Fruit fly (Drosophila melanogaster) whole organism, embryonic: ENCODE results near the gene BG642167.

ENCODE experiments used
- Abd-B ChIP-seq: fragments of 200-800 bp; sonication (Bioruptor generic); optimal IDR thresholded peaks from 2 replicates; lab custom pipeline; 2018; ENCODE audit warnings: missing biosample characterization, mild to moderate bottlenecking, missing genetic modification characterization, moderate library complexity
- Ada2b ChIP-seq: fragments of 200-800 bp; sonication (Bioruptor generic); IDR thresholded peaks from 2 replicates; pipeline ENCODE4 v1.3.6; 2022; ENCODE audit warnings: missing biosample characterization, missing genetic modification characterization
- Adf1 ChIP-seq: fragments of 200-800 bp; sonication (Bioruptor generic); IDR thresholded peaks from 2 replicates; pipeline ENCODE4 v1.3.6; 2022; ENCODE audit warnings: missing biosample characterization, missing genetic modification characterization
- CG11560 ChIP-seq: fragments of 200-800 bp; sonication (Bioruptor generic); IDR thresholded peaks from 3 replicates; pipeline ENCODE4 v1.3.6; 2022; ENCODE audit warnings: missing biosample characterization, missing genetic modification characterization
- CG1602 ChIP-seq: fragments of 200-800 bp; sonication (Bioruptor generic); optimal IDR thresholded peaks from 3 replicates; lab custom pipeline; 2016; ENCODE audit warnings: missing biosample characterization, missing genetic modification characterization
- CG16815 ChIP-seq: fragments of 200-800 bp; sonication (Bioruptor generic); optimal IDR thresholded peaks from 3 replicates; lab custom pipeline; 2017; ENCODE audit warnings: missing biosample characterization, mild to moderate bottlenecking, missing genetic modification characterization
- CG17802 ChIP-seq: fragments of 200-800 bp; sonication (Bioruptor generic); optimal IDR thresholded peaks from 2 replicates; lab custom pipeline; 2018; ENCODE audit warnings: missing biosample characterization, mild to moderate bottlenecking, missing genetic modification characterization, moderate library complexity
- CG2116 ChIP-seq: fragments of 200-800 bp; sonication (Bioruptor generic); optimal IDR thresholded peaks from 3 replicates; lab custom pipeline; 2018; ENCODE audit warnings: missing biosample characterization, mild to moderate bottlenecking, missing genetic modification characterization
- CG3163 ChIP-seq: fragments of 200-800 bp; sonication (Bioruptor generic); optimal IDR thresholded peaks from 3 replicates; lab custom pipeline; 2016; ENCODE audit warnings: missing biosample characterization, missing genetic modification characterization
- CG33557 ChIP-seq: fragments of 200-800 bp; sonication (Bioruptor generic); optimal IDR thresholded peaks from 2 replicates; lab custom pipeline; 2019; ENCODE audit warnings: missing biosample characterization, mild to moderate bottlenecking, missing genetic modification characterization, moderate library complexity
- CG3847 ChIP-seq: fragments of 200-800 bp; sonication (Bioruptor generic); IDR thresholded peaks from 2 replicates; pipeline ENCODE4 v1.3.6; 2022; ENCODE audit warnings: missing biosample characterization, missing genetic modification characterization
- CG4328 ChIP-seq: fragments of 200-800 bp; sonication (Bioruptor generic); optimal IDR thresholded peaks from 3 replicates; lab custom pipeline; 2017; ENCODE audit warnings: missing biosample characterization, missing genetic modification reagents, missing genetic modification characterization
- CG5245 ChIP-seq: fragments of 200-800 bp; sonication (Bioruptor generic); optimal IDR thresholded peaks from 3 replicates; lab custom pipeline; 2016; ENCODE audit warnings: missing biosample characterization, missing genetic modification characterization
- CG6683 ChIP-seq: fragments of 200-800 bp; sonication (Bioruptor generic); optimal IDR thresholded peaks from 2 replicates; lab custom pipeline; 2017; ENCODE audit warnings: missing biosample characterization, mild to moderate bottlenecking, missing genetic modification characterization, missing genetic modification reagents
- CG7271 ChIP-seq: fragments of 200-800 bp; sonication (Bioruptor generic); optimal IDR thresholded peaks from 2 replicates; lab custom pipeline; 2018; ENCODE audit warnings: missing biosample characterization, mild to moderate bottlenecking, missing genetic modification characterization, moderate library complexity
- CG9817 ChIP-seq: fragments of 200-800 bp; sonication (Bioruptor generic); optimal IDR thresholded peaks from 2 replicates; lab custom pipeline; 2018; ENCODE audit warnings: missing biosample characterization, mild to moderate bottlenecking, missing genetic modification characterization, moderate library complexity
- Doc3 ChIP-seq: fragments of 200-800 bp; sonication (Bioruptor generic); IDR thresholded peaks from 3 replicates; pipeline ENCODE4 v1.3.6; 2022; ENCODE audit warnings: missing biosample characterization, missing genetic modification characterization; ENCODE audit not compliant: partially characterized antibody
- Dp ChIP-seq: fragments of 200-800 bp; sonication (Bioruptor generic); optimal IDR thresholded peaks from 2 replicates; lab custom pipeline; 2018; ENCODE audit warnings: missing biosample characterization, mild to moderate bottlenecking, missing genetic modification characterization, moderate library complexity
- H15 ChIP-seq: fragments of 200-800 bp; sonication (Bioruptor generic); IDR thresholded peaks from 3 replicates; pipeline ENCODE4 v1.3.6; 2022; ENCODE audit warnings: missing biosample characterization, missing genetic modification characterization
- HLH4C ChIP-seq: fragments of 200-800 bp; sonication (Bioruptor generic); IDR thresholded peaks from 3 replicates; pipeline ENCODE4 v1.3.6; 2022; ENCODE audit warnings: missing biosample characterization, missing genetic modification characterization; ENCODE audit not compliant: partially characterized antibody
- HmgD ChIP-seq: fragments of 200-800 bp; sonication (Bioruptor generic); optimal IDR thresholded peaks from 3 replicates; lab custom pipeline; 2016; ENCODE audit warnings: missing biosample characterization, missing genetic modification characterization
- Hr51 ChIP-seq, 2 experiments: fragments of 200-800 bp; sonication (Bioruptor generic); optimal IDR thresholded peaks; 2 replicates in 1 of 2; 3 replicates in 1 of 2; lab custom pipeline; 2016 to 2018; ENCODE audit warnings: missing biosample characterization in 2 of 2, missing genetic modification characterization in 2 of 2, mild to moderate bottlenecking in 1 of 2, moderate library complexity in 1 of 2
- MBD-R2 ChIP-seq: fragments of 200-800 bp; sonication (Bioruptor generic); IDR thresholded peaks from 2 replicates; pipeline ENCODE4 v1.3.6; 2022; ENCODE audit warnings: missing biosample characterization, missing genetic modification characterization
- Max ChIP-seq: fragments of 200-800 bp; sonication (Bioruptor generic); optimal IDR thresholded peaks from 2 replicates; lab custom pipeline; 2016; ENCODE audit warnings: missing biosample characterization, mild to moderate bottlenecking, missing genetic modification characterization
- Ptx1 ChIP-seq: fragments of 200-800 bp; sonication (Bioruptor generic); IDR thresholded peaks from 2 replicates; pipeline ENCODE4 v1.3.6; 2022; ENCODE audit warnings: missing biosample characterization, missing genetic modification characterization
- Sox100B ChIP-seq: fragments of 200-800 bp; sonication (Bioruptor generic); optimal IDR thresholded peaks from 3 replicates; lab custom pipeline; 2018; ENCODE audit warnings: missing biosample characterization, mild to moderate bottlenecking, missing genetic modification characterization
- Sox102F ChIP-seq: fragments of 200-800 bp; sonication (Bioruptor generic); optimal IDR thresholded peaks from 2 replicates; lab custom pipeline; 2018; ENCODE audit warnings: missing biosample characterization, mild to moderate bottlenecking, missing genetic modification characterization, moderate library complexity
- abd-A ChIP-seq: fragments of 200-800 bp; sonication (Bioruptor generic); optimal IDR thresholded peaks from 3 replicates; lab custom pipeline; 2019; ENCODE audit warnings: missing biosample characterization, mild to moderate bottlenecking, missing genetic modification characterization, moderate library complexity
- az2 ChIP-seq: fragments of 200-800 bp; sonication (Bioruptor generic); optimal IDR thresholded peaks from 3 replicates; lab custom pipeline; 2016; ENCODE audit warnings: missing biosample characterization, missing genetic modification characterization
- corto ChIP-seq: fragments of 200-800 bp; sonication (Bioruptor generic); optimal IDR thresholded peaks from 2 replicates; lab custom pipeline; 2016; ENCODE audit warnings: missing biosample characterization, mild to moderate bottlenecking, missing genetic modification characterization, moderate library complexity
- da ChIP-seq: fragments of 200-800 bp; sonication (Bioruptor generic); optimal IDR thresholded peaks from 2 replicates; lab custom pipeline; 2016; ENCODE audit warnings: missing biosample characterization, missing genetic modification characterization
- emc ChIP-seq: fragments of 200-800 bp; sonication (Bioruptor generic); optimal IDR thresholded peaks from 2 replicates; lab custom pipeline; 2016; ENCODE audit warnings: missing biosample characterization, missing genetic modification characterization
- exex ChIP-seq: fragments of 200-800 bp; sonication (Bioruptor generic); optimal IDR thresholded peaks from 4 replicates; lab custom pipeline; 2018; ENCODE audit warnings: missing biosample characterization, mild to moderate bottlenecking, missing genetic modification characterization, moderate library complexity
- fd64A ChIP-seq: fragments of 200-800 bp; sonication (Bioruptor generic); optimal IDR thresholded peaks from 3 replicates; lab custom pipeline; 2018; ENCODE audit warnings: missing biosample characterization, mild to moderate bottlenecking, missing genetic modification characterization
- gcm ChIP-seq: fragments of 200-800 bp; sonication (Bioruptor generic); optimal IDR thresholded peaks from 2 replicates; lab custom pipeline; 2019; ENCODE audit warnings: missing biosample characterization, mild to moderate bottlenecking, missing genetic modification characterization, moderate library complexity
- gt ChIP-seq: fragments of 200-800 bp; sonication (Bioruptor generic); IDR thresholded peaks from 2 replicates; pipeline ENCODE4 v1.3.6; 2022; ENCODE audit warnings: missing biosample characterization, missing genetic modification characterization
- lab ChIP-seq: fragments of 200-800 bp; sonication (Bioruptor generic); optimal IDR thresholded peaks from 3 replicates; lab custom pipeline; 2017; ENCODE audit warnings: missing biosample characterization, missing genetic modification characterization, mild to moderate bottlenecking, moderate library complexity, missing genetic modification reagents
- lola ChIP-seq, 3 experiments: fragments of >200 bp in 2 of 3; fragments of 200-800 bp in 1 of 3; sonication (Bioruptor generic) in 1 of 3; optimal IDR thresholded peaks; 2 replicates each; lab custom pipeline; 2017 to 2019; ENCODE audit warnings: missing biosample characterization in 3 of 3, missing genetic modification characterization in 3 of 3, mild to moderate bottlenecking in 1 of 3, moderate library complexity in 1 of 3
- nerfin-1 ChIP-seq: fragments of 200-800 bp; sonication (Bioruptor generic); optimal IDR thresholded peaks from 3 replicates; lab custom pipeline; 2019; ENCODE audit warnings: missing biosample characterization, mild to moderate bottlenecking, missing genetic modification characterization, moderate library complexity
- p53 ChIP-seq: fragments of 200-800 bp; sonication (Bioruptor generic); optimal IDR thresholded peaks from 2 replicates; lab custom pipeline; 2016; ENCODE audit warnings: missing biosample characterization, missing genetic modification characterization
- shn ChIP-seq: fragments of 200-800 bp; sonication (Bioruptor generic); optimal IDR thresholded peaks from 3 replicates; lab custom pipeline; 2016; ENCODE audit warnings: missing biosample characterization, missing genetic modification characterization
- slou ChIP-seq: fragments of 200-800 bp; sonication (Bioruptor generic); optimal IDR thresholded peaks from 3 replicates; lab custom pipeline; 2016; ENCODE audit warnings: missing biosample characterization, missing genetic modification characterization
- stwl ChIP-seq: fragments of 200-800 bp; sonication (Bioruptor generic); optimal IDR thresholded peaks from 3 replicates; lab custom pipeline; 2018; ENCODE audit warnings: missing biosample characterization, mild to moderate bottlenecking, missing genetic modification characterization, moderate library complexity
- tll ChIP-seq, 2 experiments: fragments of 200-800 bp in 1 of 2; fragments of >200 bp in 1 of 2; sonication (Bioruptor generic) in 1 of 2; optimal IDR thresholded peaks; 2 replicates each; lab custom pipeline; 2017 to 2019; ENCODE audit warnings: missing biosample characterization in 2 of 2, missing genetic modification characterization in 2 of 2, mild to moderate bottlenecking in 1 of 2, moderate library complexity in 1 of 2
- trem ChIP-seq: fragments of 200-800 bp; optimal IDR thresholded peaks from 3 replicates; lab custom pipeline; 2019; ENCODE audit warnings: missing biosample characterization, mild to moderate bottlenecking, missing genetic modification characterization, moderate library complexity
- unpg ChIP-seq: fragments of 200-800 bp; sonication (Bioruptor generic); optimal IDR thresholded peaks from 3 replicates; lab custom pipeline; 2018; ENCODE audit warnings: missing biosample characterization, mild to moderate bottlenecking, missing genetic modification characterization, moderate library complexity

The BG642167 gene

dm6 chr3R:25775269-25775668, 31.0 kb upstream of the BG642167 start, which contains the start of the genes CG17197 and CG17198:
CG17197 (minus strand) TSS chr3R:25775369.
CG17198 (minus strand) TSS chr3R:25775369.
- TF ChIP-seq Adf1 (GFP tag; lab: Robert Waterston, UW) (no peak), Ptx1 (GFP tag; lab: Robert Waterston, UW) (no peak), CG2116 (GFP tag; lab: Kevin White, UChicago) (no peak), gt (GFP tag; lab: Robert Waterston, UW) (no peak), HmgD (GFP tag; lab: Kevin White, UChicago) (no peak), lab (GFP tag; lab: Kevin White, UChicago) (no peak), CG3847 (no peak), Dp (GFP tag; lab: Kevin White, UChicago) (no peak), Sox102F (no peak), Max (GFP tag; lab: Kevin White, UChicago) (no peak), Doc3 (GFP tag; lab: Robert Waterston, UW) (no peak), corto (GFP tag; lab: Kevin White, UChicago) (no peak), CG3163 (GFP tag; lab: Kevin White, UChicago) (no peak), H15 (GFP tag; lab: Robert Waterston, UW) (no peak), nerfin-1 (tag; lab: Kevin White, UChicago) (no peak), fd64A (GFP tag; lab: Kevin White, UChicago) (no peak), Sox100B (GFP tag; lab: Kevin White, UChicago) (no peak), CG4328 (no peak), CG1602 (no peak)

- TF ChIP-seq lola (GFP tag; optimal IDR thresholded peaks at IDR 0.05; lab: Kevin White, UChicago) (no peak), exex (tag; lab: Kevin White, UChicago) (no peak), CG7271 (tag; lab: Kevin White, UChicago) (no peak), p53 (GFP tag; lab: Kevin White, UChicago) (no peak), az2 (GFP tag; lab: Kevin White, UChicago) (no peak), HLH4C (GFP tag; lab: Robert Waterston, UW) (no peak), Hr51 (GFP tag; optimal IDR thresholded peaks at IDR 0.05; lab: Kevin White, UChicago) (no peak), MBD-R2 (GFP tag; lab: Robert Waterston, UW) (no peak), CG17802 (tag; lab: Kevin White, UChicago) (no peak), tll (GFP tag; optimal IDR thresholded peaks at IDR 0.05; lab: Kevin White, UChicago) (no peak), stwl (tag; lab: Kevin White, UChicago) (no peak)
- TF ChIP-seq, all 482 proteins: peak for 0
Observed at dm6 chr3R:25776137-25776536, 30.1 kb upstream of the BG642167 start, which contains the start of gene CG17196. CG17196 (minus strand) TSS chr3R:25776237.

DNA sequence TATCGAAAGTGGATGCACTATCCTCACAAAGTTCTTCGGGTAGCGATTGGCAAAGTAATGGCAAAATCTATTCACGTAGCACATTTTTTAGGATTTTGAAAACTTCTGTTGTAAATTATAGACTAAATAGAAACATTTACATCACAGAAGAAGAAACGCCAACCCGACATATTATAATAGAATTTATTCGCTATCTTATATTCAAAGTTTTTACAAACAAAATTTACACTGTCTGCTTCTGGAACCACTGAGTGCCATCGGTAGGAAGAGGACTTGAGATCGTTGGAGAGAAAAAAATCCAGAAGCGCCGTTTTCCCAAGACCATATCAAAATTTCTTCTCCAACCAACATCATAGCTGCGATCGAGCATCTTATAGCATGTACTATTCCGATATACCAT, 29.1 kb upstream of the BG642167 start, which contains the start of gene CG17195:
CG17195 (minus strand) TSS at position 101 of the 400 bp plus-strand sequence.
- no peak for TF ChIP-seq Abd-B (GFP tag; lab: Kevin White, UChicago)
- TF ChIP-seq abd-A (tag; lab: Kevin White, UChicago), result no peak
- TF ChIP-seq CG11560 (tag; lab: Robert Waterston, UW), result no peak
- no peak for TF ChIP-seq CG17802 (tag; lab: Kevin White, UChicago)

dm6 chr3R:25778205-25778604, 28.0 kb upstream of the BG642167 start, which contains the start of gene CG4956:
CG4956 (minus strand) TSS chr3R:25778305.
- TF ChIP-seq CG16815 (GFP tag; lab: Kevin White, UChicago), result no peak
- no peak for TF ChIP-seq shn
- TF ChIP-seq unpg (GFP tag; lab: Kevin White, UChicago), result no peak
- no peak for TF ChIP-seq slou (GFP tag; lab: Kevin White, UChicago)
- TF ChIP-seq trem (tag; lab: Kevin White, UChicago), result no peak
- no peak for TF ChIP-seq emc (GFP tag; lab: Kevin White, UChicago)
- no peak for TF ChIP-seq Ada2b
- no peak for TF ChIP-seq CG9817
- no peak for TF ChIP-seq CG33557 (GFP tag; lab: Kevin White, UChicago)
- no peak for TF ChIP-seq da (GFP tag; lab: Kevin White, UChicago)
- TF ChIP-seq fd64A (GFP tag; lab: Kevin White, UChicago), result no peak
- no peak for TF ChIP-seq gcm (GFP tag; lab: Kevin White, UChicago)
- no peak for TF ChIP-seq CG6683
- TF ChIP-seq CG5245 (GFP tag; lab: Kevin White, UChicago), result no peak
